Fruit fly (Drosophila melanogaster) whole organism, adult: ENCODE measurements around the gene CG42781.

Experiments
- CG12768 ChIP-seq: fragments of 200-800 bp; sonication (Bioruptor generic); optimal IDR thresholded peaks from 2 replicates; lab custom pipeline; 2017; ENCODE audit warnings: missing biosample characterization, missing genetic modification characterization, mild to moderate bottlenecking, moderate library complexity, missing genetic modification reagents
- cic ChIP-seq: fragments of 200-800 bp; sonication (Bioruptor generic); optimal IDR thresholded peaks from 2 replicates; lab custom pipeline; 2017; ENCODE audit warnings: missing biosample characterization, mild to moderate bottlenecking, missing genetic modification characterization, moderate library complexity

DNA sequence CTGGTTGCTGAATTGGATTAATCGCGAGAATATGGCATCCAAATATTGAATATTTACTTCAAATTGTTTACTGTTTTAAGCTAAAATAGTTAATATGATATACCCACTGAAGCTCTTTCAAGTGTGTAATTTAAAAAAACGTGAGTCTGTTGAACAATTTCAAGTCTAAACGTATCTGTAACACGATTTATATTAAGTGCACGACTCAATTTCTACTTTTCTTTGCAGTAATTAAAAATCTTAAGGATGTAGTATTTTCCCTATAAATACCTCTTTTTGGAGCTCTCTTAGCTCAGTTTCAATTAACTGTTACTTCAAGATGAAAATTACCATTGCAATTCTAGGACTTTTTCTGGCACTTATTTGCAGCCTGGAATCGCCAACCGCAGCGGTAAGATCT, 29.6 kb upstream of the CG42781 start, which contains the start of gene CG42704:
- no peak for TF ChIP-seq CG12768 (GFP tag; lab: Kevin White, UChicago)
- TF ChIP-seq cic (GFP tag; lab: Kevin White, UChicago): no peak
